Fruit fly (Drosophila melanogaster) whole organism, embryonic: Measurements from ENCODE around the gene Hr4.

Experiments
- Abd-B ChIP-seq: fragments of 200-800 bp; sonication (Bioruptor generic); optimal IDR thresholded peaks from 2 replicates; lab custom pipeline; 2018; ENCODE audit warnings: missing biosample characterization, mild to moderate bottlenecking, missing genetic modification characterization, moderate library complexity
- Bdp1 ChIP-seq: fragments of 200-800 bp; sonication (Bioruptor generic); optimal IDR thresholded peaks from 3 replicates; lab custom pipeline; 2016; ENCODE audit warnings: missing biosample characterization, missing genetic modification characterization
- BtbVII ChIP-seq: fragments of 200-800 bp; sonication (Bioruptor generic); optimal IDR thresholded peaks from 3 replicates; lab custom pipeline; 2017; ENCODE audit warnings: missing biosample characterization, mild to moderate bottlenecking, missing genetic modification characterization
- C15 ChIP-seq: fragments of 200-800 bp; sonication (Bioruptor generic); IDR thresholded peaks from 3 replicates; pipeline ENCODE4 v1.3.6; 2022; ENCODE audit warnings: missing biosample characterization, missing genetic modification characterization
- CG11456 ChIP-seq: fragments of 200-800 bp; sonication (Bioruptor generic); IDR thresholded peaks from 3 replicates; pipeline ENCODE4 v1.3.6; 2022; ENCODE audit warnings: missing biosample characterization, missing genetic modification characterization
- CG12155 ChIP-seq: fragments of 200-800 bp; sonication (Bioruptor generic); optimal IDR thresholded peaks from 3 replicates; lab custom pipeline; 2016; ENCODE audit warnings: missing biosample characterization, missing genetic modification characterization
- CG12391 ChIP-seq: fragments of 200-800 bp; sonication (Bioruptor generic); optimal IDR thresholded peaks from 3 replicates; lab custom pipeline; 2018; ENCODE audit warnings: missing biosample characterization, mild to moderate bottlenecking, missing genetic modification characterization, moderate library complexity
- CG12659 ChIP-seq: fragments of 200-800 bp; sonication (Bioruptor generic); optimal IDR thresholded peaks from 3 replicates; lab custom pipeline; 2017; ENCODE audit warnings: mild to moderate bottlenecking, missing biosample characterization, missing genetic modification reagents, missing genetic modification characterization
- CG12744 ChIP-seq: fragments of 200-800 bp; sonication (Bioruptor generic); optimal IDR thresholded peaks from 2 replicates; lab custom pipeline; 2016; ENCODE audit warnings: missing biosample characterization, missing genetic modification characterization
- CG13123 ChIP-seq: fragments of 200-800 bp; sonication (Bioruptor generic); optimal IDR thresholded peaks from 2 replicates; lab custom pipeline; 2016; ENCODE audit warnings: missing biosample characterization, missing genetic modification characterization
- CG13894 ChIP-seq: fragments of 200-800 bp; sonication (Bioruptor generic); optimal IDR thresholded peaks from 3 replicates; lab custom pipeline; 2018; ENCODE audit warnings: missing biosample characterization, mild to moderate bottlenecking, missing genetic modification characterization, moderate library complexity
- CG14667 ChIP-seq: fragments of 200-800 bp; sonication (Bioruptor generic); IDR thresholded peaks from 2 replicates; pipeline ENCODE4 v1.3.6; 2022; ENCODE audit warnings: missing biosample characterization, missing genetic modification characterization
- CG1602 ChIP-seq: fragments of 200-800 bp; sonication (Bioruptor generic); optimal IDR thresholded peaks from 3 replicates; lab custom pipeline; 2016; ENCODE audit warnings: missing biosample characterization, missing genetic modification characterization
- CG17328 ChIP-seq: fragments of 200-800 bp; sonication (Bioruptor generic); IDR thresholded peaks from 2 replicates; pipeline ENCODE4 v1.3.6; 2022; ENCODE audit warnings: missing biosample characterization, missing genetic modification characterization
- CG18262 ChIP-seq: fragments of 200-800 bp; optimal IDR thresholded peaks from 3 replicates; lab custom pipeline; 2019; ENCODE audit warnings: missing biosample characterization, mild to moderate bottlenecking, missing genetic modification characterization, moderate library complexity
- CG1832 ChIP-seq: fragments of 200-800 bp; sonication (Bioruptor generic); optimal IDR thresholded peaks from 2 replicates; lab custom pipeline; 2017; ENCODE audit warnings: missing biosample characterization, mild to moderate bottlenecking, missing genetic modification characterization, inconsistent platforms
- CG2199 ChIP-seq: fragments of 200-800 bp; sonication (Bioruptor generic); IDR thresholded peaks from 3 replicates; pipeline ENCODE4 v1.3.6; 2022; ENCODE audit warnings: missing biosample characterization, missing genetic modification characterization
- CG30020 ChIP-seq: fragments of 200-800 bp; optimal IDR thresholded peaks from 2 replicates; lab custom pipeline; 2019; ENCODE audit warnings: missing biosample characterization, mild to moderate bottlenecking, missing genetic modification characterization, moderate library complexity
- CG4328 ChIP-seq: fragments of 200-800 bp; sonication (Bioruptor generic); optimal IDR thresholded peaks from 3 replicates; lab custom pipeline; 2017; ENCODE audit warnings: missing biosample characterization, missing genetic modification reagents, missing genetic modification characterization
- CG4854 ChIP-seq: fragments of 200-800 bp; sonication (Bioruptor generic); optimal IDR thresholded peaks from 2 replicates; lab custom pipeline; 2016; ENCODE audit warnings: missing biosample characterization, missing genetic modification characterization, inconsistent platforms
- CG6272 ChIP-seq: fragments of 200-800 bp; sonication (Bioruptor generic); IDR thresholded peaks from 2 replicates; pipeline ENCODE4 v1.3.6; 2022; ENCODE audit warnings: missing biosample characterization, missing genetic modification characterization
- CG6791 ChIP-seq: fragments of 200-800 bp; sonication (Bioruptor generic); IDR thresholded peaks from 3 replicates; pipeline ENCODE4 v1.3.6; 2022; ENCODE audit warnings: missing biosample characterization, missing genetic modification characterization; ENCODE audit not compliant: partially characterized antibody
- CG7556 ChIP-seq: fragments of 200-800 bp; sonication (Bioruptor generic); optimal IDR thresholded peaks from 2 replicates; lab custom pipeline; 2017; ENCODE audit warnings: missing biosample characterization, mild to moderate bottlenecking, missing genetic modification characterization
- CG8478 ChIP-seq: fragments of >200 bp; optimal IDR thresholded peaks from 2 replicates; lab custom pipeline; 2018
- CG9609 ChIP-seq: fragments of 200-800 bp; sonication (Bioruptor generic); optimal IDR thresholded peaks from 3 replicates; lab custom pipeline; 2016; ENCODE audit warnings: missing biosample characterization, missing genetic modification characterization
- Chrac-16 ChIP-seq: fragments of 200-800 bp; sonication (Bioruptor generic); optimal IDR thresholded peaks from 3 replicates; lab custom pipeline; 2016; ENCODE audit warnings: missing biosample characterization, missing genetic modification characterization
- Dp ChIP-seq: fragments of 200-800 bp; sonication (Bioruptor generic); optimal IDR thresholded peaks from 2 replicates; lab custom pipeline; 2018; ENCODE audit warnings: missing biosample characterization, mild to moderate bottlenecking, missing genetic modification characterization, moderate library complexity
- Drgx ChIP-seq: fragments of 200-800 bp; sonication (Bioruptor generic); IDR thresholded peaks from 2 replicates; pipeline ENCODE4 v1.3.6; 2022; ENCODE audit warnings: missing biosample characterization, missing genetic modification characterization
- H15 ChIP-seq: fragments of 200-800 bp; sonication (Bioruptor generic); IDR thresholded peaks from 3 replicates; pipeline ENCODE4 v1.3.6; 2022; ENCODE audit warnings: missing biosample characterization, missing genetic modification characterization
- Lhr ChIP-seq: fragments of 200-800 bp; sonication (Bioruptor generic); optimal IDR thresholded peaks from 3 replicates; lab custom pipeline; 2017; ENCODE audit warnings: mild to moderate bottlenecking, missing biosample characterization, missing genetic modification reagents, missing genetic modification characterization
- Nf-YA ChIP-seq: fragments of 200-800 bp; sonication (Bioruptor generic); IDR thresholded peaks from 2 replicates; pipeline ENCODE4 v1.3.6; 2022; ENCODE audit warnings: missing biosample characterization, missing genetic modification characterization
- Nf-YB ChIP-seq: fragments of 200-800 bp; sonication (Bioruptor generic); optimal IDR thresholded peaks from 3 replicates; lab custom pipeline; 2019; ENCODE audit warnings: missing biosample characterization, mild to moderate bottlenecking, missing genetic modification characterization, moderate library complexity
- Oaz ChIP-seq: fragments of 200-800 bp; sonication (Bioruptor generic); IDR thresholded peaks from 2 replicates; pipeline ENCODE4 v1.3.6; 2022; ENCODE audit warnings: missing biosample characterization, missing genetic modification characterization
- Sox100B ChIP-seq: fragments of 200-800 bp; sonication (Bioruptor generic); optimal IDR thresholded peaks from 3 replicates; lab custom pipeline; 2018; ENCODE audit warnings: missing biosample characterization, mild to moderate bottlenecking, missing genetic modification characterization
- Spps ChIP-seq: fragments of 200-800 bp; sonication (Bioruptor generic); optimal IDR thresholded peaks from 2 replicates; lab custom pipeline; 2018; ENCODE audit warnings: missing biosample characterization, mild to moderate bottlenecking, missing genetic modification characterization
- Xrp1 ChIP-seq: fragments of 200-800 bp; sonication (Bioruptor generic); IDR thresholded peaks from 2 replicates; pipeline ENCODE4 v1.3.6; 2022; ENCODE audit warnings: missing biosample characterization, missing genetic modification characterization
- cato ChIP-seq: fragments of 200-800 bp; sonication (Bioruptor generic); optimal IDR thresholded peaks from 2 replicates; lab custom pipeline; 2016; ENCODE audit warnings: missing biosample characterization, missing genetic modification characterization, borderline replicate concordance
- emc ChIP-seq: fragments of 200-800 bp; sonication (Bioruptor generic); optimal IDR thresholded peaks from 2 replicates; lab custom pipeline; 2016; ENCODE audit warnings: missing biosample characterization, missing genetic modification characterization
- hkb ChIP-seq, 2 experiments: fragments of 200-800 bp in 1 of 2; fragments of >200 bp in 1 of 2; sonication (Bioruptor generic) in 1 of 2; IDR thresholded peaks in 1 of 2; optimal IDR thresholded peaks in 1 of 2; 2 replicates each; pipeline versions ENCODE4 v1.3.6 to Lab custom; 2017 to 2022; ENCODE audit warnings: missing biosample characterization in 1 of 2, missing genetic modification characterization in 1 of 2
- lola ChIP-seq, 3 experiments: fragments of >200 bp in 2 of 3; fragments of 200-800 bp in 1 of 3; sonication (Bioruptor generic) in 1 of 3; optimal IDR thresholded peaks; 2 replicates each; lab custom pipeline; 2017 to 2019; ENCODE audit warnings: missing biosample characterization in 3 of 3, missing genetic modification characterization in 3 of 3, mild to moderate bottlenecking in 1 of 3, moderate library complexity in 1 of 3
- mirr ChIP-seq: fragments of 200-800 bp; sonication (Bioruptor generic); optimal IDR thresholded peaks from 3 replicates; lab custom pipeline; 2018; ENCODE audit warnings: missing biosample characterization, mild to moderate bottlenecking, missing genetic modification characterization
- ranshi ChIP-seq: fragments of 200-800 bp; sonication (Bioruptor generic); IDR thresholded peaks from 2 replicates; pipeline ENCODE4 v1.3.6; 2022; ENCODE audit warnings: missing biosample characterization, missing genetic modification characterization
- sens ChIP-seq: fragments of 200-800 bp; sonication (Bioruptor generic); peaks from one replicate; lab custom pipeline; 2016; ENCODE audit warnings: missing biosample characterization, missing genetic modification characterization
- seq ChIP-seq: fragments of 200-800 bp; sonication (Bioruptor generic); IDR thresholded peaks from 2 replicates; pipeline ENCODE4 v1.3.6; 2022; ENCODE audit warnings: missing biosample characterization, missing genetic modification characterization
- sug ChIP-seq: fragments of 200-800 bp; optimal IDR thresholded peaks from 2 replicates; lab custom pipeline; 2019; ENCODE audit warnings: missing biosample characterization, mild to moderate bottlenecking, missing genetic modification characterization, moderate library complexity
- unc-4 ChIP-seq: fragments of 200-800 bp; sonication (Bioruptor generic); IDR thresholded peaks from 2 replicates; pipeline ENCODE4 v1.3.6; 2022; ENCODE audit warnings: missing biosample characterization, missing genetic modification characterization; ENCODE audit not compliant: partially characterized antibody
- vvl ChIP-seq: fragments of 200-800 bp; sonication (Bioruptor generic); IDR thresholded peaks from 2 replicates; pipeline ENCODE4 v1.3.6; 2022; ENCODE audit warnings: missing biosample characterization, missing genetic modification characterization
- wor ChIP-seq: fragments of 200-800 bp; sonication (Bioruptor generic); IDR thresholded peaks from 2 replicates; pipeline ENCODE4 v1.3.6; 2022; ENCODE audit warnings: missing biosample characterization, missing genetic modification characterization
- zen ChIP-seq: fragments of 200-800 bp; sonication (Bioruptor generic); optimal IDR thresholded peaks from 3 replicates; lab custom pipeline; 2018; ENCODE audit warnings: missing biosample characterization, mild to moderate bottlenecking, missing genetic modification characterization, moderate library complexity

The Hr4 gene

DNA sequence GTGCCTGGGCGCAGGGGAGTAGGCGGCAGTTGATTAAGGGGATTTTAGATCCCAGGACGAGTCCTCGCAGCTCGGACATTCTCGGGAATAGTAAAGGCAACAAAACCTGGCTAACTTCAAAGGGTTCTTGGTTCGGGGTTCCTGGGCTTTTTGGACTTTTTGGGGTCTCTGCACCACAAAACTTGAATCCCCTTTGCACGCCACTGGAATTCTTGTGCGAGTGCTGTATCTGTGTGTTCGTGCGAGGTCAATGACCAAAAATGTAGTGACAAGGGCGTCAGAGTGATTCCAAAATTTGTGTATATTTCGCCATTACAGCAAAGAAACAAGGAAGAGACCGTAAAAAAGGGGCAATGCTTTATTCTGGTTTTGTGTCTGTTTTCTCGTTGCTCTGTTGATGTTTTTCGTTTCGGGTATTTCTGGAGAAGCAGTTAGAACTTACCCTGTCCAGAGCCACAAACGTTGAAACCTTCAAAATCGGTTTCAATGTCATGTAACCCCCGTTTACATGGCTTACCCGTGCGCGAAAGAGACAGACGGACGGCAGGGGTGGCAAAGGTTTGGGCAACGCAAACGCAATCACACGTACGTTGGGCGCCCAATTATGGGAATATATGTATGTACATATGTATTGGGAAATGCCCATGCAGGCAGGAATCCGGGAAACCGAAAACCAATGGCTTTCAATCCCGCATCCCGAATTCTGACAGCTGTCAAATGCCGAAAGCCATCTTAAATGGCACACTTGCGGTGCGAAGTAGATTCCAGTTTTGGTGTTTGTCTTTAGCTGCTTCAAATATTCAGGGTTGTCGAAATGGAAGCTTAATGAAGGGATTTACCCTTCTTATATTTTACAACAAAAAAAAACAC, 2.7 kb downstream of the Hr4 start (continued):
- no peak for TF ChIP-seq CG18262 (tag; lab: Kevin White, UChicago)
- no peak for TF ChIP-seq Nf-YB (GFP tag; lab: Kevin White, UChicago)
- peak; percentile 75 for TF ChIP-seq Xrp1 (GFP tag; lab: Robert Waterston, UW)
- peak; percentile 24; the same call in 1 of the 2 replicates for TF ChIP-seq Drgx (GFP tag; lab: Robert Waterston, UW)
- no peak for TF ChIP-seq emc
- peak; percentile 9 for TF ChIP-seq cato
- TF ChIP-seq BtbVII: no peak
- TF ChIP-seq Oaz (GFP tag; lab: Robert Waterston, UW): no peak
- no peak for TF ChIP-seq CG8478 (lab: Kevin White, UChicago)
- TF ChIP-seq Bdp1 (GFP tag; lab: Kevin White, UChicago): no peak
- TF ChIP-seq CG14667: peak; percentile 49
- no peak for TF ChIP-seq CG30020 (tag; lab: Kevin White, UChicago)
- peak; percentile 69 for TF ChIP-seq ranshi (GFP tag; lab: Robert Waterston, UW)
- peak; percentile 16 for TF ChIP-seq CG12391
- TF ChIP-seq sens (GFP tag; lab: Kevin White, UChicago): peak; percentile 93
- TF ChIP-seq CG7556 (GFP tag; lab: Kevin White, UChicago): no peak
- peak; percentile 55 for TF ChIP-seq CG9609 (GFP tag; lab: Kevin White, UChicago)
- TF ChIP-seq lola (GFP tag; optimal IDR thresholded peaks at IDR 0.05; lab: Kevin White, UChicago): peak in 1 of 3 experiments; percentile 7
- no peak for TF ChIP-seq Lhr (GFP tag; lab: Kevin White, UChicago)
- no peak for TF ChIP-seq sug (tag; lab: Kevin White, UChicago)
- peak; percentile 11 for TF ChIP-seq CG13123 (GFP tag; lab: Kevin White, UChicago)
- peak; percentile 49 for TF ChIP-seq Chrac-16 (GFP tag; lab: Kevin White, UChicago)
- TF ChIP-seq CG6272: peak; percentile 54; the same call in 1 of the 2 replicates
- TF ChIP-seq Sox100B: no peak
- no peak for TF ChIP-seq hkb (optimal IDR thresholded peaks at IDR 0.05; lab: Kevin White, UChicago)
- TF ChIP-seq hkb (GFP tag; IDR thresholded peaks at IDR 0.05; lab: Robert Waterston, UW): peak; percentile 56
- TF ChIP-seq zen (tag; lab: Kevin White, UChicago): no peak
- no peak for TF ChIP-seq wor (GFP tag; lab: Robert Waterston, UW)
- no peak for TF ChIP-seq mirr (GFP tag; lab: Kevin White, UChicago)
- TF ChIP-seq CG11456: peak; percentile 64
- peak; percentile 44; the same call in 1 of the 2 replicates for TF ChIP-seq CG17328 (GFP tag; lab: Robert Waterston, UW)
- no peak for TF ChIP-seq C15
- no peak for TF ChIP-seq CG4328
- TF ChIP-seq CG1832 (GFP tag; lab: Kevin White, UChicago): no peak
- TF ChIP-seq CG2199 (GFP tag; lab: Robert Waterston, UW): no peak
- TF ChIP-seq vvl (GFP tag; lab: Robert Waterston, UW): peak; percentile 44; the same call in 1 of the 2 replicates
- no peak for TF ChIP-seq CG4854 (GFP tag; lab: Kevin White, UChicago)
- TF ChIP-seq unc-4 (GFP tag; lab: Robert Waterston, UW): no peak
- TF ChIP-seq CG12744 (GFP tag; lab: Kevin White, UChicago): no peak
- no peak for TF ChIP-seq CG6791 (GFP tag; lab: Robert Waterston, UW)
- peak; percentile 35 for TF ChIP-seq CG12155
- no peak for TF ChIP-seq CG12659
- TF ChIP-seq CG1602 (GFP tag; lab: Kevin White, UChicago): peak; percentile 27
- TF ChIP-seq CG13894 (tag; lab: Kevin White, UChicago): peak; percentile 47
- TF ChIP-seq H15 (GFP tag; lab: Robert Waterston, UW): peak; percentile 48; the same call in 2 of the 3 replicates
- TF ChIP-seq Spps (tag; lab: Kevin White, UChicago): no peak
- no peak for TF ChIP-seq Dp (GFP tag; lab: Kevin White, UChicago)
- no peak for TF ChIP-seq seq (GFP tag; lab: Robert Waterston, UW)
- TF ChIP-seq Abd-B (GFP tag; lab: Kevin White, UChicago): peak; percentile 24
- TF ChIP-seq Nf-YA (GFP tag; lab: Robert Waterston, UW): 0 out of 2 replicates have a peak, but pooled peaks have one; percentile 24
